Worm (Caenorhabditis elegans) whole organism, midembryonic: ENCODE results near the gene Y44F5A.1.

ENCODE experiments used
- flt-1 ChIP-seq: fragments of 200-800 bp; sonication (Bioruptor generic); IDR thresholded peaks from 2 replicates; pipeline ENCODE4 v1.3.6; 2022; ENCODE audit warnings: missing genetic modification characterization, missing compliant biosample characterization
- klf-2 ChIP-seq: fragments of 200-800 bp; sonication (Bioruptor generic); conservative IDR thresholded peaks from 2 replicates; pipeline ENCODE4 v1.3.6; 2022; ENCODE audit warnings: missing genetic modification reagents, missing genetic modification characterization, missing compliant biosample characterization
- med-1 ChIP-seq: sonication (generic microtip); optimal IDR thresholded peaks from 2 replicates; lab custom pipeline; 2017; ENCODE audit warnings: missing genetic modification characterization, mild to moderate bottlenecking, missing compliant biosample characterization, antibody characterized with exemption, missing genetic modification reagents; ENCODE audit not compliant: insufficient read depth
- tab-1 ChIP-seq: fragments of 200-800 bp; sonication (Bioruptor generic); IDR thresholded peaks from 2 replicates; pipeline ENCODE4 v1.3.6; 2022; ENCODE audit warnings: missing genetic modification characterization, missing compliant biosample characterization
- ztf-23 ChIP-seq: fragments of 200-800 bp; sonication (Bioruptor generic); IDR thresholded peaks from 2 replicates; pipeline ENCODE4 v1.3.6; 2022; ENCODE audit warnings: missing genetic modification reagents, missing genetic modification characterization, missing compliant biosample characterization
- ztf-29 ChIP-seq: fragments of 200-800 bp; sonication (Bioruptor generic); IDR thresholded peaks from 2 replicates; pipeline ENCODE4 v1.3.6; 2022; ENCODE audit warnings: missing genetic modification reagents, missing genetic modification characterization, missing compliant biosample characterization

DNA sequence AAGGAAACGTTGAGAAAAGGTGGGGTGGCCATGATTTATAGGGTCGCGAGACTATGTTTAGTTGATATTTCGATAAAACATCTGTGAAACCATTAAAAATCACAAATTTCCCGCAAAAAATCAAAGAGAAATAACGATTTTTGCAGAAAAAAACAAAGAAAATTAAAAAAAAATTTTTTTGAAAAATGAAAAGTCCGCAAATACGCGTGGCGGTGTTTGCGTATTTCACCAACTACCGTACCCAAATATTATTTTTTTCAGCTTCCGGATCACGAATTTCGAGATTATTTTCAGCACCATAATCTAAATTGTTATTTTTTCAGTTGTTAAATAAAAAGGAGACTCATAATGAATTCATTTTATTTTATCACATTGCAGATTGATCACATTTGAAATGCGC, 17.4 kb downstream of the Y44F5A.1 start:
- TF ChIP-seq klf-2 (GFP tag; lab: Robert Waterston, UW) (no peak), ztf-29 (GFP tag; lab: Robert Waterston, UW) (no peak), med-1 (GFP tag; lab: Kevin White, UChicago) (no peak), flt-1 (GFP tag; lab: Robert Waterston, UW) (no peak), ztf-23 (GFP tag; lab: Robert Waterston, UW) (no peak), tab-1 (GFP tag; lab: Robert Waterston, UW) (no peak)
